Fruit fly (Drosophila melanogaster): ENCODE results near the gene escl.

The escl gene

dm6 chr2L:12025505-12025904 is 34.8 kb downstream of the escl start (continued):
- TF ChIP-seq ab (GFP tag; optimal IDR thresholded peaks at IDR 0.05) (no peak), tap (tag; optimal IDR thresholded peaks at IDR 0.05) (peak; percentile 3), Drgx (GFP tag; IDR thresholded peaks at IDR 0.05) (peak; percentile 67), CG15269 (tag; optimal IDR thresholded peaks at IDR 0.05) (peak; percentile 32), ac (GFP tag; optimal IDR thresholded peaks at IDR 0.05) (no peak), Sox102F (GFP tag; optimal IDR thresholded peaks at IDR 0.05) (peak; percentile 7), zen (tag; optimal IDR thresholded peaks at IDR 0.05) (no peak), CG9932 (GFP tag; IDR thresholded peaks at IDR 0.05) (peak; percentile 33; the same call in 1 of the 2 replicates), CG10209 (GFP tag; optimal IDR thresholded peaks at IDR 0.05) (peak; percentile 13), CG2120 (GFP tag; optimal IDR thresholded peaks at IDR 0.05) (peak; percentile 7), CG8290 (GFP tag; optimal IDR thresholded peaks at IDR 0.05) (no peak), CG8290 (tag; optimal IDR thresholded peaks at IDR 0.05) (peak in 1 of 2 experiments; percentile 74), CG10274 (GFP tag; optimal IDR thresholded peaks at IDR 0.05) (peak; percentile 98), Nf-YC (tag; optimal IDR thresholded peaks at IDR 0.05) (peak; percentile 5), CG5245 (GFP tag; optimal IDR thresholded peaks at IDR 0.05) (no peak), slbo (GFP tag; IDR thresholded peaks at IDR 0.05) (peak; percentile 38; the same call in 1 of the 2 replicates), maf-S (GFP tag; optimal IDR thresholded peaks at IDR 0.05) (no peak), CG31388 (GFP tag; optimal IDR thresholded peaks at IDR 0.05) (no peak), CG3407 (GFP tag; optimal IDR thresholded peaks at IDR 0.05) (no peak), chm (GFP tag; IDR thresholded peaks at IDR 0.05) (peak; percentile 33; the same call in 1 of the 2 replicates), CG12299 (tag; optimal IDR thresholded peaks at IDR 0.05) (no peak), nom (GFP tag; optimal IDR thresholded peaks at IDR 0.05) (peak; percentile 46), CG5180 (GFP tag; optimal IDR thresholded peaks at IDR 0.05) (peak; percentile 90), abd-A (tag; optimal IDR thresholded peaks at IDR 0.05) (peak; percentile 50), Hmr (GFP tag; optimal IDR thresholded peaks at IDR 0.05) (peak; percentile 13), HHEX (GFP tag; optimal IDR thresholded peaks at IDR 0.05) (peak; percentile 21), row (GFP tag; IDR thresholded peaks at IDR 0.05) (peak; percentile 45; the same call in 1 of the 3 replicates), CG1603 (tag; optimal IDR thresholded peaks at IDR 0.05) (peak; percentile 17), gsb (GFP tag; IDR thresholded peaks at IDR 0.05) (0 out of 2 replicates have a peak, but pooled peaks have one; percentile 39), dmrt11E (tag; optimal IDR thresholded peaks at IDR 0.05) (no peak), CG13775 (GFP tag; optimal IDR thresholded peaks at IDR 0.05) (no peak), CG10543 (GFP tag; optimal IDR thresholded peaks at IDR 0.05) (peak; percentile 44), CG11504 (tag; optimal IDR thresholded peaks at IDR 0.05) (peak; percentile 54), Jarid2 (GFP tag; optimal IDR thresholded peaks at IDR 0.05) (no peak), Bteb2 (GFP tag; optimal IDR thresholded peaks at IDR 0.05) (no peak), bsh (GFP tag; optimal IDR thresholded peaks at IDR 0.05) (peak in 1 of 2 experiments; percentile 26), CG13894 (tag; optimal IDR thresholded peaks at IDR 0.05) (no peak), CG18011 (GFP tag; optimal IDR thresholded peaks at IDR 0.05) (no peak), ken (GFP tag; IDR thresholded peaks at IDR 0.05) (no peak), E2f2 (GFP tag; IDR thresholded peaks at IDR 0.05) (peak; percentile 11; the same call in 1 of the 2 replicates), mam (GFP tag; optimal IDR thresholded peaks at IDR 0.05) (no peak), ind (GFP tag; optimal IDR thresholded peaks at IDR 0.05) (peak; percentile 0), chinmo (GFP tag; IDR thresholded peaks at IDR 0.05; ENCODE audit: partially characterized antibody) (peak; percentile 82; the same call in 2 of the 4 replicates), bcd (GFP tag; optimal IDR thresholded peaks at IDR 0.05) (no peak), HmgZ (tag; optimal IDR thresholded peaks at IDR 0.05) (no peak), Sox100B (GFP tag; optimal IDR thresholded peaks at IDR 0.05) (no peak), dpn (GFP tag; optimal IDR thresholded peaks at IDR 0.05) (no peak), kni (GFP tag; optimal IDR thresholded peaks at IDR 0.05) (no peak), Trl (optimal IDR thresholded peaks at IDR 0.05) (no peak), Trl (GFP tag; optimal IDR thresholded peaks at IDR 0.05) (no peak)

Measured in whole organism, embryonic.